Fruit fly (Drosophila melanogaster) whole organism: ENCODE data around the gene Nbr.

ENCODE experiments used
- CG8478 ChIP-seq: fragments of >200 bp; optimal IDR thresholded peaks from 2 replicates; lab custom pipeline; 2018; ENCODE audit warnings: inconsistent platforms
- Dll ChIP-seq: fragments of >200 bp; optimal IDR thresholded peaks from 2 replicates; lab custom pipeline; 2017
- EcR ChIP-seq, 2 experiments: fragments of >200 bp; optimal IDR thresholded peaks; 2 replicates each; lab custom pipeline; 2017; ENCODE audit warnings: missing biosample characterization in 2 of 2, missing genetic modification characterization in 2 of 2, missing genetic modification reagents in 2 of 2
- pan ChIP-seq: fragments of >200 bp; optimal IDR thresholded peaks from 2 replicates; lab custom pipeline; 2017
- psq ChIP-seq: fragments of >200 bp; optimal IDR thresholded peaks from 2 replicates; lab custom pipeline; 2017
- usp ChIP-seq: fragments of >200 bp; optimal IDR thresholded peaks from 2 replicates; lab custom pipeline; 2017; ENCODE audit warnings: missing biosample characterization, missing genetic modification characterization, mixed read lengths

Gene Nbr

dm6 chr2L:21179217-21179520, 16.3 kb upstream of the Nbr start:
- TF ChIP-seq CG8478: no peak
- no peak for TF ChIP-seq EcR (GFP tag; optimal IDR thresholded peaks at IDR 0.05; lab: Kevin White, UChicago)
- no peak for TF ChIP-seq usp
- TF ChIP-seq psq: no peak
- no peak for TF ChIP-seq pan (lab: Kevin White, UChicago)
- TF ChIP-seq Dll: no peak

dm6 chr2L:21178436-21179216, 15.7 kb upstream of the Nbr start:
- no peak for TF ChIP-seq CG8478
- TF ChIP-seq psq: no peak
- no peak for TF ChIP-seq Dll
- no peak for TF ChIP-seq EcR (GFP tag; optimal IDR thresholded peaks at IDR 0.05; lab: Kevin White, UChicago)
- TF ChIP-seq usp: no peak
- no peak for TF ChIP-seq pan (lab: Kevin White, UChicago)

- TF ChIP-seq CG8478: no peak
- TF ChIP-seq psq: no peak
Measured at dm6 chr2L:21172922-21173321, 10.0 kb upstream of the Nbr start, which contains the start of gene CG31627. Gene CG31627, plus strand, starts transcription at chr2L:21173222.

- no peak for TF ChIP-seq pan (lab: Kevin White, UChicago)
- no peak for TF ChIP-seq CG8478
- no peak for TF ChIP-seq Dll
- TF ChIP-seq EcR (GFP tag; optimal IDR thresholded peaks at IDR 0.05; lab: Kevin White, UChicago): no peak
- TF ChIP-seq usp: no peak
- TF ChIP-seq psq: no peak
Measured at dm6 chr2L:21169863-21170262, 7.0 kb upstream of the Nbr start.

- TF ChIP-seq pan (lab: Kevin White, UChicago): no peak
- TF ChIP-seq usp: no peak
- no peak for TF ChIP-seq CG8478
- no peak for TF ChIP-seq psq
- no peak for TF ChIP-seq Dll
- no peak for TF ChIP-seq EcR (GFP tag; optimal IDR thresholded peaks at IDR 0.05; lab: Kevin White, UChicago)
Measured at dm6 chr2L:21169160-21169624, 6.3 kb upstream of the Nbr start.

dm6 chr2L:21168295-21169159, 5.6 kb upstream of the Nbr start, which contains the start of the genes mAcon1, CG43345 and CG43346:
Gene mAcon1, plus strand, starts transcription at chr2L:21168570.
Gene CG43345, minus strand, starts transcription at chr2L:21168581.
Gene CG43346, minus strand, starts transcription at chr2L:21168581.
- no peak for TF ChIP-seq EcR (GFP tag; optimal IDR thresholded peaks at IDR 0.05; lab: Kevin White, UChicago)
- peak; percentile 53 for TF ChIP-seq pan (lab: Kevin White, UChicago)
- TF ChIP-seq CG8478: no peak

- TF ChIP-seq CG8478: no peak
- no peak for TF ChIP-seq pan (lab: Kevin White, UChicago)
- no peak for TF ChIP-seq Dll
- TF ChIP-seq psq: no peak
- TF ChIP-seq usp: no peak
- TF ChIP-seq EcR (GFP tag; optimal IDR thresholded peaks at IDR 0.05; lab: Kevin White, UChicago): no peak
Measured at dm6 chr2L:21166422-21166821, 3.5 kb upstream of the Nbr start.

dm6 chr2L:21163311-21163842, 494 bp upstream of the Nbr start, which contains the start of gene Noc2:
Gene Noc2, plus strand, starts transcription at chr2L:21163641.
- TF ChIP-seq psq: no peak

- TF ChIP-seq EcR (GFP tag; optimal IDR thresholded peaks at IDR 0.05; lab: Kevin White, UChicago) (no peak), Dll (no peak)
Measured at dm6 chr2L:21158554-21158953, 4.3 kb downstream of the Nbr start, which contains the start of the genes Coq3 and Pld3. Gene Coq3, minus strand, starts transcription at chr2L:21158611. Gene Pld3, plus strand, starts transcription at chr2L:21158847.

- peak; percentile 40 for TF ChIP-seq psq
- TF ChIP-seq CG8478: no peak
Measured at dm6 chr2L:21156156-21157040, 6.5 kb downstream of the Nbr start, which contains the start of the genes Mpp6 and E2f2. Gene Mpp6, plus strand, starts transcription at chr2L:21156288. Gene E2f2, minus strand, starts transcription at chr2L:21156749.

- TF ChIP-seq EcR (GFP tag; optimal IDR thresholded peaks at IDR 0.05; lab: Kevin White, UChicago): no peak
- TF ChIP-seq psq: no peak
- no peak for TF ChIP-seq usp
- TF ChIP-seq pan (lab: Kevin White, UChicago): no peak
- TF ChIP-seq CG8478: no peak
- no peak for TF ChIP-seq Dll
Measured at dm6 chr2L:21153844-21154243, 9.0 kb downstream of the Nbr start.

dm6 chr2L:21149053-21149452, 13.8 kb downstream of the Nbr start:
- TF ChIP-seq pan (lab: Kevin White, UChicago) (no peak), usp (no peak), Dll (no peak)
